5 fruit fly cellular contexts compared by ENCODE assay signal in the genomic region with DNA sequence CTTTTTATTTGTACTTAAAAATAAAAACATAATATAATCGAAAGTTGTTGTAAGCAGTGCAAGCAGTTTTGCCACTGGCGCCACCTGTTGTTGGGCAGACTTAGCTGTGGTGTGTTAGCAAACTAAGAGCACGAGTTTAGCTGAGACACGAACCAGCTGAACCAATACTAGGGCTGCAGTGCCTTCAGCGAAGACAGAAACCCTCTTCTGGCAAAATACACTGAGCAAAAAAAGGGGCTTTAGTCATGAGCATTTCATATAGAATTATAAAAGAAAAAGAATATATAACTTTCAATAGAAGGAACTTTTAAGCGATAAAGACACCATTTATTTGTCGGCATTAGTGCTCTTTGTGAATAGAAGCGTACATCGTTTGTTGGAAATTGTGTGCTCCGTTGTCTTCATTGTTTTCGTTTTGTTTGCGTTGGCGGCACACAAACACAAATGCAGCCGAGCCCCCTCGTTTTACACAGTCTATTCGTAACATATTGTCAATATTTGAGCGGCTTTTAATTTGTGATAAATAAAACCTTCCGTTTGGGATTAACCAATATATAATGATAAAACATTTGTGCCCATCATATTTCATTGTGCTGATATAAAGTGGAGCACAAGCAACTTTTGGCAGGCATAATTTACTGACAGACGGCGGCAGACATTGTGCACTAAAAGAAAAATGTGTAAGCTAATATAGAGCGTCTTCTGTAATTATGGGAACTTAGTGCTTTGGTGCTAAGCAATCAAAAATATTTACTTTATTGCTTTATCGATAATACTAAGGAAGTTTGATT.
TF ChIP-seq lines count a peak whose summit lies in the region.

No protein-coding gene starts in this region.

TF ChIP-seq in whole organism, adult, 20 proteins besides CTCF, POLR2A, EP300 and RAD21 (continued from another document):
- TF ChIP-seq cnc (optimal IDR thresholded peaks at IDR 0.05; lab: Kevin White, UChicago) (no peak), bab1 (GFP tag; optimal IDR thresholded peaks at IDR 0.05; lab: Kevin White, UChicago) (peak; percentile 60), cic (GFP tag; optimal IDR thresholded peaks at IDR 0.05; lab: Kevin White, UChicago) (peak; percentile 33), CG12768 (GFP tag; optimal IDR thresholded peaks at IDR 0.05; lab: Kevin White, UChicago) (peak; percentile 22), Clk (GFP tag; optimal IDR thresholded peaks at IDR 0.05; lab: Kevin White, UChicago) (peak; percentile 21)

TF ChIP-seq in whole organism, embryonic, 481 proteins besides CTCF, POLR2A, EP300 and RAD21 (continued from another document and continues in another):
- TF ChIP-seq CG2678 (tag; optimal IDR thresholded peaks at IDR 0.05; lab: Kevin White, UChicago) (peak; percentile 78), slou (GFP tag; optimal IDR thresholded peaks at IDR 0.05; lab: Kevin White, UChicago) (peak; percentile 28), CG8924 (tag; optimal IDR thresholded peaks at IDR 0.05; lab: Kevin White, UChicago) (peak; percentile 80), Ets65A (GFP tag; lab: Kevin White, UChicago) (peak; percentile 98), CG15011 (GFP tag; optimal IDR thresholded peaks at IDR 0.05; lab: Kevin White, UChicago) (peak; percentile 42), Kr (GFP tag; optimal IDR thresholded peaks at IDR 0.05; lab: Kevin White, UChicago) (peak; percentile 89), nom (GFP tag; optimal IDR thresholded peaks at IDR 0.05; lab: Kevin White, UChicago) (no peak), Sry-β (GFP tag; optimal IDR thresholded peaks at IDR 0.05; lab: Kevin White, UChicago) (no peak), dmrt99B (tag; optimal IDR thresholded peaks at IDR 0.05; lab: Kevin White, UChicago) (peak; percentile 61), CG9437 (GFP tag; optimal IDR thresholded peaks at IDR 0.05; lab: Kevin White, UChicago) (peak; percentile 71), unpg (GFP tag; optimal IDR thresholded peaks at IDR 0.05; lab: Kevin White, UChicago) (peak; percentile 53), fd64A (GFP tag; optimal IDR thresholded peaks at IDR 0.05; lab: Kevin White, UChicago) (peak; percentile 59), Max (GFP tag; optimal IDR thresholded peaks at IDR 0.05; lab: Kevin White, UChicago) (peak; percentile 64), h (optimal IDR thresholded peaks at IDR 0.05; lab: Kevin White, UChicago) (no peak), CG7963 (GFP tag; IDR thresholded peaks at IDR 0.05; lab: Robert Waterston, UW; ENCODE audit: partially characterized antibody) (no peak), pzg (GFP tag; optimal IDR thresholded peaks at IDR 0.05; lab: Kevin White, UChicago) (peak; percentile 44), ERR (GFP tag; optimal IDR thresholded peaks at IDR 0.05; lab: Kevin White, UChicago) (no peak), ham (GFP tag; IDR thresholded peaks at IDR 0.05; lab: Robert Waterston, UW) (no peak), CG7928 (GFP tag; optimal IDR thresholded peaks at IDR 0.05; lab: Kevin White, UChicago) (peak; percentile 94), CG12104 (GFP tag; optimal IDR thresholded peaks at IDR 0.05; lab: Kevin White, UChicago) (peak; percentile 65), CG12071 (GFP tag; optimal IDR thresholded peaks at IDR 0.05; lab: Kevin White, UChicago) (peak; percentile 80), Blimp-1 (GFP tag; optimal IDR thresholded peaks at IDR 0.05; lab: Kevin White, UChicago) (peak; percentile 81), Sin3A (optimal IDR thresholded peaks at IDR 0.05; lab: Kevin White, UChicago) (no peak), Sox100B (GFP tag; optimal IDR thresholded peaks at IDR 0.05; lab: Kevin White, UChicago) (peak; percentile 71), B-H2 (GFP tag; optimal IDR thresholded peaks at IDR 0.05; lab: Kevin White, UChicago) (peak; percentile 75), pfk (GFP tag; optimal IDR thresholded peaks at IDR 0.05; lab: Kevin White, UChicago) (peak; percentile 8), CG6813 (GFP tag; optimal IDR thresholded peaks at IDR 0.05; lab: Kevin White, UChicago) (peak; percentile 79), CG13296 (GFP tag; optimal IDR thresholded peaks at IDR 0.05; lab: Kevin White, UChicago) (peak; percentile 85), sens (GFP tag; lab: Kevin White, UChicago) (peak; percentile 92), CG3407 (GFP tag; optimal IDR thresholded peaks at IDR 0.05; lab: Kevin White, UChicago) (peak; percentile 71)

TF ChIP-seq in whole organism, prepupa, 60 proteins besides CTCF, POLR2A, EP300 and RAD21 (continued from another document and continues in another):
- TF ChIP-seq ss (GFP tag; optimal IDR thresholded peaks at IDR 0.05; lab: Kevin White, UChicago) (peak in 1 of 2 experiments; percentile 6), Blimp-1 (GFP tag; optimal IDR thresholded peaks at IDR 0.05; lab: Kevin White, UChicago) (peak; percentile 23), Smox (GFP tag; optimal IDR thresholded peaks at IDR 0.05; lab: Kevin White, UChicago) (peak; percentile 67), CG32006 (GFP tag; optimal IDR thresholded peaks at IDR 0.05; lab: Kevin White, UChicago) (peak; percentile 54), CG9139 (GFP tag; optimal IDR thresholded peaks at IDR 0.05; lab: Kevin White, UChicago) (no peak), Hr39 (GFP tag; optimal IDR thresholded peaks at IDR 0.05; lab: Kevin White, UChicago) (peak; percentile 48), CG8119 (GFP tag; IDR thresholded peaks at IDR 0.05; lab: Robert Waterston, UW) (peak; percentile 60; the same call in 2 of the 3 replicates), Hr38 (GFP tag; optimal IDR thresholded peaks at IDR 0.05; lab: Kevin White, UChicago) (no peak), CG6854 (GFP tag; optimal IDR thresholded peaks at IDR 0.05; lab: Kevin White, UChicago) (peak; percentile 38), CG31627 (GFP tag; optimal IDR thresholded peaks at IDR 0.05; lab: Kevin White, UChicago) (peak; percentile 66), salr (GFP tag; optimal IDR thresholded peaks at IDR 0.05; lab: Kevin White, UChicago) (peak; percentile 7 to 28), CG6808 (GFP tag; optimal IDR thresholded peaks at IDR 0.05; lab: Kevin White, UChicago) (peak; percentile 45), esn (GFP tag; optimal IDR thresholded peaks at IDR 0.05; lab: Kevin White, UChicago) (peak; percentile 61), fkh (GFP tag; optimal IDR thresholded peaks at IDR 0.05; lab: Kevin White, UChicago) (peak; percentile 97), Sox14 (GFP tag; optimal IDR thresholded peaks at IDR 0.05; lab: Kevin White, UChicago) (peak; percentile 68), CG34406 (GFP tag; optimal IDR thresholded peaks at IDR 0.05; lab: Kevin White, UChicago) (peak; percentile 69), Hr4 (GFP tag; optimal IDR thresholded peaks at IDR 0.05; lab: Kevin White, UChicago) (peak; percentile 66), Sox15 (GFP tag; optimal IDR thresholded peaks at IDR 0.05; lab: Kevin White, UChicago) (peak; percentile 17), Sox102F (GFP tag; optimal IDR thresholded peaks at IDR 0.05; lab: Kevin White, UChicago) (peak; percentile 69), CG4318 (GFP tag; optimal IDR thresholded peaks at IDR 0.05; lab: Kevin White, UChicago) (peak; percentile 31), Ets96B (tag; optimal IDR thresholded peaks at IDR 0.05; lab: Kevin White, UChicago) (peak; percentile 51), CG11902 (GFP tag; optimal IDR thresholded peaks at IDR 0.05; lab: Kevin White, UChicago) (peak; percentile 20), CG3919 (GFP tag; optimal IDR thresholded peaks at IDR 0.05; lab: Kevin White, UChicago) (peak; percentile 44), fd59A (GFP tag; optimal IDR thresholded peaks at IDR 0.05; lab: Kevin White, UChicago) (no peak), CG15336 (GFP tag; IDR thresholded peaks at IDR 0.05; lab: Robert Waterston, UW) (peak; percentile 60), topi (GFP tag; optimal IDR thresholded peaks at IDR 0.05; lab: Kevin White, UChicago) (peak; percentile 71), spab (GFP tag; optimal IDR thresholded peaks at IDR 0.05; lab: Kevin White, UChicago) (peak; percentile 39), Eip93F (GFP tag; optimal IDR thresholded peaks at IDR 0.05; lab: Kevin White, UChicago) (no peak), CG10631 (GFP tag; optimal IDR thresholded peaks at IDR 0.05; lab: Kevin White, UChicago) (peak; percentile 6), net (GFP tag; optimal IDR thresholded peaks at IDR 0.05; lab: Kevin White, UChicago) (peak; percentile 59)

TF ChIP-seq in whole organism, pupa, 21 proteins besides CTCF, POLR2A, EP300 and RAD21 (continued from another document):
- TF ChIP-seq EcR (GFP tag; optimal IDR thresholded peaks at IDR 0.05; lab: Kevin White, UChicago): peak; percentile 68
- TF ChIP-seq D1 (tag; optimal IDR thresholded peaks at IDR 0.05; lab: Kevin White, UChicago): peak; percentile 81
- TF ChIP-seq gl (tag; optimal IDR thresholded peaks at IDR 0.05; lab: Kevin White, UChicago): peak; percentile 14

TF ChIP-seq in whole organism, wandering third instar larva, 38 proteins besides CTCF, POLR2A, EP300 and RAD21 (continued from another document):
- no peak for TF ChIP-seq Mio (GFP tag; optimal IDR thresholded peaks at IDR 0.05; lab: Kevin White, UChicago)
- TF ChIP-seq CG9705 (GFP tag; optimal IDR thresholded peaks at IDR 0.05; lab: Kevin White, UChicago): no peak
- no peak for TF ChIP-seq Jra (GFP tag; optimal IDR thresholded peaks at IDR 0.05; lab: Kevin White, UChicago)
- TF ChIP-seq br (GFP tag; optimal IDR thresholded peaks at IDR 0.05; lab: Kevin White, UChicago): peak; percentile 55
- TF ChIP-seq jim (GFP tag; optimal IDR thresholded peaks at IDR 0.05; lab: Kevin White, UChicago): no peak
- TF ChIP-seq Myc (optimal IDR thresholded peaks at IDR 0.05; lab: Kevin White, UChicago): peak; percentile 78
- TF ChIP-seq Vsx2 (GFP tag; optimal IDR thresholded peaks at IDR 0.05; lab: Kevin White, UChicago; ENCODE audit: partially characterized antibody): no peak
- peak; percentile 37 for TF ChIP-seq HLH106 (tag; optimal IDR thresholded peaks at IDR 0.05; lab: Kevin White, UChicago)
- no peak for TF ChIP-seq Dif (GFP tag; optimal IDR thresholded peaks at IDR 0.05; lab: Kevin White, UChicago; ENCODE audit: partially characterized antibody)
- no peak for TF ChIP-seq tai (GFP tag; optimal IDR thresholded peaks at IDR 0.05; lab: Kevin White, UChicago)
- TF ChIP-seq psq (GFP tag; optimal IDR thresholded peaks at IDR 0.05; lab: Kevin White, UChicago): peak; percentile 24
- TF ChIP-seq Hnf4 (GFP tag; optimal IDR thresholded peaks at IDR 0.05; lab: Kevin White, UChicago): peak; percentile 41
- no peak for TF ChIP-seq dl (GFP tag; optimal IDR thresholded peaks at IDR 0.05; lab: Kevin White, UChicago; ENCODE audit: insufficient read depth in 1 of 2, partially characterized antibody in 2 of 2)
- TF ChIP-seq rgr (GFP tag; optimal IDR thresholded peaks at IDR 0.05; lab: Kevin White, UChicago): peak; percentile 25
- peak; percentile 32 for TF ChIP-seq Hr83 (GFP tag; optimal IDR thresholded peaks at IDR 0.05; lab: Kevin White, UChicago; ENCODE audit: poor library complexity, severe bottlenecking)
- no peak for TF ChIP-seq dsf (GFP tag; optimal IDR thresholded peaks at IDR 0.05; lab: Kevin White, UChicago; ENCODE audit: borderline replicate concordance)
- no peak for TF ChIP-seq lola (GFP tag; optimal IDR thresholded peaks at IDR 0.05; lab: Kevin White, UChicago)
- peak; percentile 51 for TF ChIP-seq OdsH (GFP tag; optimal IDR thresholded peaks at IDR 0.05; lab: Kevin White, UChicago)
- TF ChIP-seq usp (GFP tag; optimal IDR thresholded peaks at IDR 0.05; lab: Kevin White, UChicago): no peak
TF ChIP-seq in whole organism, wandering third instar larva: peak in this region for 19.
